Fruit fly (Drosophila melanogaster) whole organism, embryonic: Measurements from ENCODE around the gene CG13405.

Experiments used
- Adf1 ChIP-seq: fragments of 200-800 bp; sonication (Bioruptor generic); IDR thresholded peaks from 2 replicates; pipeline ENCODE4 v1.3.6; 2022; ENCODE audit warnings: missing biosample characterization, missing genetic modification characterization
- Atf-2 ChIP-seq: fragments of 200-800 bp; sonication (Bioruptor generic); optimal IDR thresholded peaks from 2 replicates; lab custom pipeline; 2016; ENCODE audit warnings: missing biosample characterization, missing genetic modification characterization
- B-H1 ChIP-seq: fragments of 200-800 bp; sonication (Bioruptor generic); IDR thresholded peaks from 3 replicates; pipeline ENCODE4 v1.3.6; 2022; ENCODE audit warnings: missing biosample characterization, missing genetic modification characterization
- CG10462 ChIP-seq: fragments of 200-800 bp; sonication (Bioruptor generic); optimal IDR thresholded peaks from 2 replicates; lab custom pipeline; 2016; ENCODE audit warnings: missing biosample characterization, missing genetic modification characterization
- CG10654 ChIP-seq: fragments of 200-800 bp; sonication (Bioruptor generic); optimal IDR thresholded peaks from 2 replicates; lab custom pipeline; 2016; ENCODE audit warnings: missing biosample characterization, missing genetic modification characterization
- CG11398 ChIP-seq: fragments of 200-800 bp; sonication (Bioruptor generic); optimal IDR thresholded peaks from 2 replicates; lab custom pipeline; 2016; ENCODE audit warnings: missing biosample characterization, missing genetic modification characterization
- CG11696 ChIP-seq: fragments of 200-800 bp; sonication (Bioruptor generic); IDR thresholded peaks from 2 replicates; pipeline ENCODE4 v1.3.6; 2022; ENCODE audit warnings: missing biosample characterization, missing genetic modification characterization
- CG12155 ChIP-seq: fragments of 200-800 bp; sonication (Bioruptor generic); optimal IDR thresholded peaks from 3 replicates; lab custom pipeline; 2016; ENCODE audit warnings: missing biosample characterization, missing genetic modification characterization
- CG17568 ChIP-seq: fragments of 200-800 bp; sonication (Bioruptor generic); optimal IDR thresholded peaks from 2 replicates; lab custom pipeline; 2018; ENCODE audit warnings: missing biosample characterization, mild to moderate bottlenecking, missing genetic modification characterization, moderate library complexity
- CG17612 ChIP-seq: fragments of 200-800 bp; sonication (Bioruptor generic); IDR thresholded peaks from 2 replicates; pipeline ENCODE4 v1.3.6; 2022; ENCODE audit warnings: missing biosample characterization, missing genetic modification characterization
- CG17802 ChIP-seq: fragments of 200-800 bp; sonication (Bioruptor generic); optimal IDR thresholded peaks from 2 replicates; lab custom pipeline; 2018; ENCODE audit warnings: missing biosample characterization, mild to moderate bottlenecking, missing genetic modification characterization, moderate library complexity
- CG17829 ChIP-seq: fragments of 200-800 bp; optimal IDR thresholded peaks from 2 replicates; lab custom pipeline; 2019; ENCODE audit warnings: missing biosample characterization, mild to moderate bottlenecking, missing genetic modification characterization, moderate library complexity
- CG2678 ChIP-seq: fragments of 200-800 bp; sonication (Bioruptor generic); optimal IDR thresholded peaks from 3 replicates; lab custom pipeline; 2019; ENCODE audit warnings: missing biosample characterization, mild to moderate bottlenecking, missing genetic modification characterization, moderate library complexity
- CG31388 ChIP-seq: fragments of 200-800 bp; sonication (Bioruptor generic); optimal IDR thresholded peaks from 2 replicates; lab custom pipeline; 2016; ENCODE audit warnings: missing biosample characterization, missing genetic modification characterization
- CG42726 ChIP-seq: fragments of 200-800 bp; sonication (Bioruptor generic); IDR thresholded peaks from 2 replicates; pipeline ENCODE4 v1.3.6; 2022; ENCODE audit warnings: missing biosample characterization, missing genetic modification characterization; ENCODE audit not compliant: partially characterized antibody
- CG6683 ChIP-seq: fragments of 200-800 bp; sonication (Bioruptor generic); optimal IDR thresholded peaks from 2 replicates; lab custom pipeline; 2017; ENCODE audit warnings: missing biosample characterization, mild to moderate bottlenecking, missing genetic modification characterization, missing genetic modification reagents
- CG7556 ChIP-seq: fragments of 200-800 bp; sonication (Bioruptor generic); optimal IDR thresholded peaks from 2 replicates; lab custom pipeline; 2017; ENCODE audit warnings: missing biosample characterization, mild to moderate bottlenecking, missing genetic modification characterization
- CG8089 ChIP-seq: fragments of 200-800 bp; sonication (Bioruptor generic); optimal IDR thresholded peaks from 3 replicates; lab custom pipeline; 2016; ENCODE audit warnings: missing biosample characterization, missing genetic modification characterization
- CG8359 ChIP-seq: fragments of 200-800 bp; sonication (Bioruptor generic); optimal IDR thresholded peaks from 2 replicates; lab custom pipeline; 2017; ENCODE audit warnings: missing biosample characterization, mild to moderate bottlenecking, missing genetic modification characterization, borderline replicate concordance
- Dp ChIP-seq: fragments of 200-800 bp; sonication (Bioruptor generic); optimal IDR thresholded peaks from 2 replicates; lab custom pipeline; 2018; ENCODE audit warnings: missing biosample characterization, mild to moderate bottlenecking, missing genetic modification characterization, moderate library complexity
- Drgx ChIP-seq: fragments of 200-800 bp; sonication (Bioruptor generic); IDR thresholded peaks from 2 replicates; pipeline ENCODE4 v1.3.6; 2022; ENCODE audit warnings: missing biosample characterization, missing genetic modification characterization
- ERR ChIP-seq: fragments of 200-800 bp; sonication (Bioruptor generic); optimal IDR thresholded peaks from 2 replicates; lab custom pipeline; 2016; ENCODE audit warnings: missing biosample characterization, missing genetic modification characterization
- Fer3 ChIP-seq: fragments of 200-800 bp; sonication (Bioruptor generic); optimal IDR thresholded peaks from 2 replicates; lab custom pipeline; 2018; ENCODE audit warnings: missing biosample characterization, mild to moderate bottlenecking, missing genetic modification characterization, moderate library complexity
- Meics ChIP-seq: fragments of 200-800 bp; sonication (Bioruptor generic); optimal IDR thresholded peaks from 2 replicates; lab custom pipeline; 2017; ENCODE audit warnings: missing biosample characterization, mild to moderate bottlenecking, missing genetic modification characterization
- NK7.1 ChIP-seq: fragments of 200-800 bp; sonication (Bioruptor generic); optimal IDR thresholded peaks from 3 replicates; lab custom pipeline; 2016; ENCODE audit warnings: missing biosample characterization, missing genetic modification characterization
- Neu2 ChIP-seq: fragments of 200-800 bp; sonication (Bioruptor generic); optimal IDR thresholded peaks from 3 replicates; lab custom pipeline; 2016; ENCODE audit warnings: missing biosample characterization, missing genetic modification characterization, borderline replicate concordance
- Nf-YA ChIP-seq: fragments of 200-800 bp; sonication (Bioruptor generic); IDR thresholded peaks from 2 replicates; pipeline ENCODE4 v1.3.6; 2022; ENCODE audit warnings: missing biosample characterization, missing genetic modification characterization
- Nf-YC ChIP-seq: fragments of 200-800 bp; optimal IDR thresholded peaks from 3 replicates; lab custom pipeline; 2019; ENCODE audit warnings: missing biosample characterization, mild to moderate bottlenecking, missing genetic modification characterization, moderate library complexity
- Sox100B ChIP-seq: fragments of 200-800 bp; sonication (Bioruptor generic); optimal IDR thresholded peaks from 3 replicates; lab custom pipeline; 2018; ENCODE audit warnings: missing biosample characterization, mild to moderate bottlenecking, missing genetic modification characterization
- abd-A ChIP-seq: fragments of 200-800 bp; sonication (Bioruptor generic); optimal IDR thresholded peaks from 3 replicates; lab custom pipeline; 2019; ENCODE audit warnings: missing biosample characterization, mild to moderate bottlenecking, missing genetic modification characterization, moderate library complexity
- crol ChIP-seq: fragments of 200-800 bp; sonication (Bioruptor generic); IDR thresholded peaks from 2 replicates; pipeline ENCODE4 v1.3.6; 2022; ENCODE audit warnings: missing biosample characterization, missing genetic modification characterization
- danr ChIP-seq: fragments of 200-800 bp; sonication (Bioruptor generic); IDR thresholded peaks from 2 replicates; pipeline ENCODE4 v1.3.6; 2022; ENCODE audit warnings: missing biosample characterization, missing genetic modification characterization
- eve ChIP-seq, 2 experiments: fragments of >200 bp; optimal IDR thresholded peaks; 2 replicates each; lab custom pipeline; 2017; ENCODE audit warnings: missing biosample characterization in 2 of 2, missing genetic modification characterization in 2 of 2
- h ChIP-seq: fragments of >200 bp; optimal IDR thresholded peaks from 2 replicates; lab custom pipeline; 2017
- hbn ChIP-seq: fragments of 200-800 bp; sonication (Bioruptor generic); IDR thresholded peaks from 2 replicates; pipeline ENCODE4 v1.3.6; 2022; ENCODE audit warnings: missing biosample characterization, missing genetic modification characterization; ENCODE audit not compliant: partially characterized antibody
- inv ChIP-seq: fragments of 200-800 bp; sonication (Bioruptor generic); IDR thresholded peaks from 2 replicates; pipeline ENCODE4 v1.3.6; 2022; ENCODE audit warnings: missing biosample characterization, missing genetic modification characterization; ENCODE audit not compliant: partially characterized antibody
- kay ChIP-seq: fragments of 200-800 bp; sonication (Bioruptor generic); optimal IDR thresholded peaks from 2 replicates; lab custom pipeline; 2016; ENCODE audit warnings: missing biosample characterization, missing genetic modification characterization
- knrl ChIP-seq: fragments of 200-800 bp; sonication (Bioruptor generic); IDR thresholded peaks from 3 replicates; pipeline ENCODE4 v1.3.6; 2022; ENCODE audit warnings: missing biosample characterization, missing genetic modification characterization; ENCODE audit not compliant: partially characterized antibody
- lmd ChIP-seq: fragments of 200-800 bp; sonication (Bioruptor generic); IDR thresholded peaks from 2 replicates; pipeline ENCODE4 v1.3.6; 2022; ENCODE audit warnings: missing biosample characterization, missing genetic modification characterization
- mirr ChIP-seq: fragments of 200-800 bp; sonication (Bioruptor generic); optimal IDR thresholded peaks from 3 replicates; lab custom pipeline; 2018; ENCODE audit warnings: missing biosample characterization, mild to moderate bottlenecking, missing genetic modification characterization
- nerfin-2 ChIP-seq: fragments of 200-800 bp; sonication (Bioruptor generic); IDR thresholded peaks from 2 replicates; pipeline ENCODE4 v1.3.6; 2022; ENCODE audit warnings: missing biosample characterization, missing genetic modification characterization; ENCODE audit not compliant: partially characterized antibody
- onecut ChIP-seq: fragments of 200-800 bp; sonication (Bioruptor generic); IDR thresholded peaks from 2 replicates; pipeline ENCODE4 v1.3.6; 2022; ENCODE audit warnings: missing biosample characterization, missing genetic modification characterization
- pfk ChIP-seq: fragments of 200-800 bp; sonication (Bioruptor generic); optimal IDR thresholded peaks from 2 replicates; lab custom pipeline; 2018; ENCODE audit warnings: missing biosample characterization, mild to moderate bottlenecking, missing genetic modification characterization, moderate library complexity
- phol ChIP-seq: fragments of 200-800 bp; sonication (Bioruptor generic); optimal IDR thresholded peaks from 3 replicates; lab custom pipeline; 2018; ENCODE audit warnings: missing biosample characterization, mild to moderate bottlenecking, missing genetic modification characterization, moderate library complexity
- pnt ChIP-seq: fragments of 200-800 bp; sonication (Bioruptor generic); optimal IDR thresholded peaks from 3 replicates; lab custom pipeline; 2016; ENCODE audit warnings: missing biosample characterization, missing genetic modification characterization
- rib ChIP-seq: fragments of 200-800 bp; sonication (Bioruptor generic); IDR thresholded peaks from 2 replicates; pipeline ENCODE4 v1.3.6; 2022; ENCODE audit warnings: missing biosample characterization, missing genetic modification characterization
- row ChIP-seq: fragments of 200-800 bp; sonication (Bioruptor generic); IDR thresholded peaks from 3 replicates; pipeline ENCODE4 v1.3.6; 2022; ENCODE audit warnings: missing biosample characterization, missing genetic modification characterization
- seq ChIP-seq: fragments of 200-800 bp; sonication (Bioruptor generic); IDR thresholded peaks from 2 replicates; pipeline ENCODE4 v1.3.6; 2022; ENCODE audit warnings: missing biosample characterization, missing genetic modification characterization
- slbo ChIP-seq: fragments of 200-800 bp; sonication (Bioruptor generic); IDR thresholded peaks from 2 replicates; pipeline ENCODE4 v1.3.6; 2022; ENCODE audit warnings: missing biosample characterization, missing genetic modification characterization
- sug ChIP-seq: fragments of 200-800 bp; optimal IDR thresholded peaks from 2 replicates; lab custom pipeline; 2019; ENCODE audit warnings: missing biosample characterization, mild to moderate bottlenecking, missing genetic modification characterization, moderate library complexity
- trem ChIP-seq: fragments of 200-800 bp; optimal IDR thresholded peaks from 3 replicates; lab custom pipeline; 2019; ENCODE audit warnings: missing biosample characterization, mild to moderate bottlenecking, missing genetic modification characterization, moderate library complexity
- usp ChIP-seq: fragments of >200 bp; optimal IDR thresholded peaks from 2 replicates; lab custom pipeline; 2017; ENCODE audit warnings: missing biosample characterization, missing genetic modification characterization

CG13405 gene

DNA sequence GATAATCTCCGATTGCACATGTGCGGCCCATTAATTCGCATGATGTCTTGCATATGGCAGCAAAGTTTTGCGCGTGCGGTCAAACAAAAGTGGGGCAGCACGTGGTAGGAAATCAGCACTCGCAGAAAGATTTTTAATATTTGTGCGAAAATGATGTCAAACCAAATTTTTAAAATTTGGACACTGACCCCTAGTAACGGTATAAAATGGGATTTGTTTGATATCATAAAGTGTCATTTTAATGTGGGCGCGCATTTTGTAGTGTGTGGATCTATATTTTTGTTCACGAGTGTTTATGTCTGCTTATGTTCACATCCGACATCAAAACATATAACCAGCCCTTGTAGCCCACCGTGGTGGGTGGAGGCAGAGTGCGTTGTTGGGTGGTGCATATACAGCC lies 18.9 kb upstream of the CG13405 start (continued):
- TF ChIP-seq Neu2 (GFP tag; lab: Kevin White, UChicago) (no peak), Meics (peak; percentile 38), CG8359 (GFP tag; lab: Kevin White, UChicago) (no peak), usp (GFP tag; lab: Kevin White, UChicago) (no peak), Nf-YA (GFP tag; lab: Robert Waterston, UW) (no peak), slbo (peak; percentile 63), crol (GFP tag; lab: Robert Waterston, UW) (no peak), CG6683 (GFP tag; lab: Kevin White, UChicago) (no peak), mirr (GFP tag; lab: Kevin White, UChicago) (no peak), ERR (GFP tag; lab: Kevin White, UChicago) (no peak), B-H1 (GFP tag; lab: Robert Waterston, UW) (no peak), CG12155 (GFP tag; lab: Kevin White, UChicago) (no peak), Dp (GFP tag; lab: Kevin White, UChicago) (no peak), danr (GFP tag; lab: Robert Waterston, UW) (no peak), abd-A (tag; lab: Kevin White, UChicago) (no peak), CG2678 (peak; percentile 46), hbn (GFP tag; lab: Robert Waterston, UW) (no peak), Atf-2 (GFP tag; lab: Kevin White, UChicago) (no peak), eve (GFP tag; optimal IDR thresholded peaks at IDR 0.05; lab: Kevin White, UChicago) (peak in 1 of 2 experiments; percentile 30), seq (0 out of 2 replicates have a peak, but pooled peaks have one; percentile 27), lmd (GFP tag; lab: Robert Waterston, UW) (no peak), sug (tag; lab: Kevin White, UChicago) (no peak), CG8089 (GFP tag; lab: Kevin White, UChicago) (no peak), rib (no peak; the same call in 1 of the 2 replicates), trem (tag; lab: Kevin White, UChicago) (no peak), phol (tag; lab: Kevin White, UChicago) (peak; percentile 5), inv (GFP tag; lab: Robert Waterston, UW) (no peak), CG10654 (GFP tag; lab: Kevin White, UChicago) (no peak), nerfin-2 (GFP tag; lab: Robert Waterston, UW) (no peak), kay (GFP tag; lab: Kevin White, UChicago) (no peak), Adf1 (GFP tag; lab: Robert Waterston, UW) (no peak), CG42726 (GFP tag; lab: Robert Waterston, UW) (no peak), CG11398 (GFP tag; lab: Kevin White, UChicago) (no peak), Nf-YC (tag; lab: Kevin White, UChicago) (no peak), Sox100B (GFP tag; lab: Kevin White, UChicago) (no peak), CG10462 (GFP tag; lab: Kevin White, UChicago) (no peak), h (lab: Kevin White, UChicago) (no peak), CG31388 (GFP tag; lab: Kevin White, UChicago) (no peak), pfk (no peak), CG7556 (no peak), CG17568 (no peak), CG11696 (GFP tag; lab: Robert Waterston, UW) (peak; percentile 83), CG17612 (GFP tag; lab: Robert Waterston, UW) (no peak), Drgx (GFP tag; lab: Robert Waterston, UW) (no peak), knrl (GFP tag; lab: Robert Waterston, UW) (no peak), pnt (GFP tag; lab: Kevin White, UChicago) (no peak), Fer3 (tag; lab: Kevin White, UChicago) (peak; percentile 23), row (no peak; the same call in 2 of the 3 replicates), onecut (no peak), CG17829 (tag; lab: Kevin White, UChicago) (peak; percentile 17), NK7.1 (no peak), CG17802 (tag; lab: Kevin White, UChicago) (no peak)
